Fruit fly (Drosophila melanogaster) whole organism, embryonic: Measurements from ENCODE around the gene CG43922.

ENCODE experiments used
- Blimp-1 ChIP-seq: fragments of 200-800 bp; sonication (Bioruptor generic); optimal IDR thresholded peaks from 3 replicates; lab custom pipeline; 2018; ENCODE audit warnings: missing biosample characterization, missing genetic modification characterization, mild to moderate bottlenecking, moderate library complexity, missing genetic modification reagents
- CG10979 ChIP-seq: fragments of 200-800 bp; sonication (Bioruptor generic); optimal IDR thresholded peaks from 2 replicates; lab custom pipeline; 2018; ENCODE audit warnings: missing biosample characterization, mild to moderate bottlenecking, missing genetic modification characterization, moderate library complexity
- CG11247 ChIP-seq: fragments of 200-800 bp; sonication (Bioruptor generic); IDR thresholded peaks from 2 replicates; pipeline ENCODE4 v1.3.6; 2022; ENCODE audit warnings: missing biosample characterization, missing genetic modification characterization
- CG11398 ChIP-seq: fragments of 200-800 bp; sonication (Bioruptor generic); optimal IDR thresholded peaks from 2 replicates; lab custom pipeline; 2016; ENCODE audit warnings: missing biosample characterization, missing genetic modification characterization
- CG12744 ChIP-seq: fragments of 200-800 bp; sonication (Bioruptor generic); optimal IDR thresholded peaks from 2 replicates; lab custom pipeline; 2016; ENCODE audit warnings: missing biosample characterization, missing genetic modification characterization
- CG13287 ChIP-seq: fragments of 200-800 bp; sonication (Bioruptor generic); IDR thresholded peaks from 2 replicates; pipeline ENCODE4 v1.3.6; 2022; ENCODE audit warnings: missing biosample characterization, missing genetic modification characterization; ENCODE audit not compliant: partially characterized antibody
- CG13296 ChIP-seq: fragments of 200-800 bp; sonication (Bioruptor generic); optimal IDR thresholded peaks from 3 replicates; lab custom pipeline; 2018; ENCODE audit warnings: missing biosample characterization, mild to moderate bottlenecking, missing genetic modification characterization
- CG13424 ChIP-seq: fragments of 200-800 bp; sonication (Bioruptor generic); optimal IDR thresholded peaks from 2 replicates; lab custom pipeline; 2019; ENCODE audit warnings: missing biosample characterization, mild to moderate bottlenecking, missing genetic modification characterization, moderate library complexity
- CG16815 ChIP-seq: fragments of 200-800 bp; sonication (Bioruptor generic); optimal IDR thresholded peaks from 3 replicates; lab custom pipeline; 2017; ENCODE audit warnings: missing biosample characterization, mild to moderate bottlenecking, missing genetic modification characterization
- CG17568 ChIP-seq: fragments of 200-800 bp; sonication (Bioruptor generic); optimal IDR thresholded peaks from 2 replicates; lab custom pipeline; 2018; ENCODE audit warnings: missing biosample characterization, mild to moderate bottlenecking, missing genetic modification characterization, moderate library complexity
- CG18764 ChIP-seq: fragments of 200-800 bp; sonication (Bioruptor generic); optimal IDR thresholded peaks from 3 replicates; lab custom pipeline; 2016; ENCODE audit warnings: missing biosample characterization, missing genetic modification characterization
- CG31365 ChIP-seq: fragments of 200-800 bp; sonication (Bioruptor generic); optimal IDR thresholded peaks from 2 replicates; lab custom pipeline; 2018; ENCODE audit warnings: missing biosample characterization, mild to moderate bottlenecking, missing genetic modification characterization
- CG31441 ChIP-seq: fragments of 200-800 bp; sonication (Bioruptor generic); IDR thresholded peaks from 2 replicates; pipeline ENCODE4 v1.3.6; 2022; ENCODE audit warnings: missing biosample characterization, missing genetic modification characterization
- CG32532 ChIP-seq: fragments of 200-800 bp; sonication (Bioruptor generic); IDR thresholded peaks from 2 replicates; pipeline ENCODE4 v1.3.6; 2022; ENCODE audit warnings: missing biosample characterization, missing genetic modification characterization
- CG33557 ChIP-seq: fragments of 200-800 bp; sonication (Bioruptor generic); optimal IDR thresholded peaks from 2 replicates; lab custom pipeline; 2019; ENCODE audit warnings: missing biosample characterization, mild to moderate bottlenecking, missing genetic modification characterization, moderate library complexity
- CG3847 ChIP-seq: fragments of 200-800 bp; sonication (Bioruptor generic); IDR thresholded peaks from 2 replicates; pipeline ENCODE4 v1.3.6; 2022; ENCODE audit warnings: missing biosample characterization, missing genetic modification characterization
- CG4360 ChIP-seq: fragments of 200-800 bp; sonication (Bioruptor generic); IDR thresholded peaks from 2 replicates; pipeline ENCODE4 v1.3.6; 2022; ENCODE audit warnings: missing biosample characterization, missing genetic modification characterization
- CG8089 ChIP-seq: fragments of 200-800 bp; sonication (Bioruptor generic); optimal IDR thresholded peaks from 3 replicates; lab custom pipeline; 2016; ENCODE audit warnings: missing biosample characterization, missing genetic modification characterization
- CG9932 ChIP-seq: fragments of 200-800 bp; sonication (Bioruptor generic); IDR thresholded peaks from 2 replicates; pipeline ENCODE4 v1.3.6; 2022; ENCODE audit warnings: missing biosample characterization, missing genetic modification characterization
- CTCF ChIP-seq: fragments of 200-800 bp; sonication (Bioruptor generic); optimal IDR thresholded peaks from 2 replicates; lab custom pipeline; 2017; ENCODE audit warnings: missing biosample characterization, mild to moderate bottlenecking, missing genetic modification characterization, moderate library complexity
- D19B ChIP-seq: fragments of 200-800 bp; sonication (Bioruptor generic); optimal IDR thresholded peaks from 2 replicates; lab custom pipeline; 2017; ENCODE audit warnings: missing biosample characterization, mild to moderate bottlenecking, missing genetic modification characterization
- Dad ChIP-seq: fragments of 200-800 bp; sonication (Bioruptor generic); optimal IDR thresholded peaks from 3 replicates; lab custom pipeline; 2016; ENCODE audit warnings: missing biosample characterization, missing genetic modification characterization
- Dbx ChIP-seq: fragments of 200-800 bp; sonication (Bioruptor generic); IDR thresholded peaks from 3 replicates; pipeline ENCODE4 v1.3.6; 2022; ENCODE audit warnings: missing biosample characterization, missing genetic modification characterization
- Elba2 ChIP-seq: fragments of 200-800 bp; sonication (Bioruptor generic); optimal IDR thresholded peaks from 3 replicates; lab custom pipeline; 2016; ENCODE audit warnings: missing biosample characterization, missing genetic modification characterization
- Gug ChIP-seq: fragments of 200-800 bp; sonication (Bioruptor generic); IDR thresholded peaks from 4 replicates; pipeline ENCODE4 v1.3.6; 2022; ENCODE audit warnings: missing biosample characterization, missing genetic modification characterization
- Jarid2 ChIP-seq: fragments of 200-800 bp; sonication (Bioruptor generic); optimal IDR thresholded peaks from 3 replicates; lab custom pipeline; 2017; ENCODE audit warnings: mild to moderate bottlenecking, missing biosample characterization, missing genetic modification reagents, missing genetic modification characterization
- Mad ChIP-seq: fragments of 200-800 bp; sonication (Bioruptor generic); optimal IDR thresholded peaks from 2 replicates; lab custom pipeline; 2016; ENCODE audit warnings: missing biosample characterization, missing genetic modification characterization
- Med ChIP-seq: fragments of 200-800 bp; sonication (Bioruptor generic); peaks from one replicate; lab custom pipeline; 2016; ENCODE audit warnings: missing biosample characterization, missing genetic modification characterization, mild to moderate bottlenecking, inconsistent platforms, moderate library complexity
- Nf-YC ChIP-seq: fragments of 200-800 bp; optimal IDR thresholded peaks from 3 replicates; lab custom pipeline; 2019; ENCODE audit warnings: missing biosample characterization, mild to moderate bottlenecking, missing genetic modification characterization, moderate library complexity
- Poxn ChIP-seq: fragments of 200-800 bp; sonication (Bioruptor generic); IDR thresholded peaks from 2 replicates; pipeline ENCODE4 v1.3.6; 2022; ENCODE audit warnings: missing biosample characterization, missing genetic modification characterization
- Sox100B ChIP-seq: fragments of 200-800 bp; sonication (Bioruptor generic); optimal IDR thresholded peaks from 3 replicates; lab custom pipeline; 2018; ENCODE audit warnings: missing biosample characterization, mild to moderate bottlenecking, missing genetic modification characterization
- Vsx1 ChIP-seq: fragments of 200-800 bp; sonication (Bioruptor generic); optimal IDR thresholded peaks from 2 replicates; lab custom pipeline; 2017; ENCODE audit warnings: missing biosample characterization, mild to moderate bottlenecking, missing genetic modification characterization, missing genetic modification reagents
- ap ChIP-seq: fragments of 200-800 bp; sonication (Bioruptor generic); IDR thresholded peaks from 2 replicates; pipeline ENCODE4 v1.3.6; 2022; ENCODE audit warnings: missing biosample characterization, missing genetic modification characterization
- ase ChIP-seq: fragments of 200-800 bp; sonication (Bioruptor generic); IDR thresholded peaks from 3 replicates; pipeline ENCODE4 v1.3.6; 2022; ENCODE audit warnings: missing biosample characterization, missing genetic modification characterization
- ato ChIP-seq: fragments of 200-800 bp; sonication (Bioruptor generic); IDR thresholded peaks from 2 replicates; pipeline ENCODE4 v1.3.6; 2022; ENCODE audit warnings: missing biosample characterization, missing genetic modification characterization; ENCODE audit not compliant: partially characterized antibody
- caup ChIP-seq: fragments of 200-800 bp; sonication (Bioruptor generic); optimal IDR thresholded peaks from 3 replicates; lab custom pipeline; 2017; ENCODE audit warnings: missing biosample characterization, mild to moderate bottlenecking, missing genetic modification characterization, moderate library complexity; ENCODE audit not compliant: severe bottlenecking
- croc ChIP-seq: fragments of 200-800 bp; sonication (Bioruptor generic); conservative IDR thresholded peaks from 3 replicates; pipeline ENCODE4 v1.3.6; 2022; ENCODE audit warnings: missing biosample characterization, missing genetic modification characterization
- crp ChIP-seq, 2 experiments: fragments of 200-800 bp; sonication (Bioruptor generic); optimal IDR thresholded peaks; 2 replicates in 1 of 2; 3 replicates in 1 of 2; lab custom pipeline; 2017; ENCODE audit warnings: missing biosample characterization in 2 of 2, missing genetic modification characterization in 2 of 2, mild to moderate bottlenecking in 1 of 2, moderate library complexity in 1 of 2
- ftz-f1 ChIP-seq: fragments of 200-800 bp; sonication (Bioruptor generic); optimal IDR thresholded peaks from 2 replicates; lab custom pipeline; 2016; ENCODE audit warnings: missing biosample characterization, missing genetic modification characterization
- ken ChIP-seq: fragments of 200-800 bp; sonication (Bioruptor generic); IDR thresholded peaks from 3 replicates; pipeline ENCODE4 v1.3.6; 2022; ENCODE audit warnings: missing biosample characterization, missing genetic modification characterization
- lola ChIP-seq, 3 experiments: fragments of >200 bp in 2 of 3; fragments of 200-800 bp in 1 of 3; sonication (Bioruptor generic) in 1 of 3; optimal IDR thresholded peaks; 2 replicates each; lab custom pipeline; 2017 to 2019; ENCODE audit warnings: missing biosample characterization in 3 of 3, missing genetic modification characterization in 3 of 3, mild to moderate bottlenecking in 1 of 3, moderate library complexity in 1 of 3
- nmo ChIP-seq: fragments of 200-800 bp; sonication (Bioruptor generic); optimal IDR thresholded peaks from 2 replicates; lab custom pipeline; 2018; ENCODE audit warnings: missing biosample characterization, mild to moderate bottlenecking, missing genetic modification characterization, moderate library complexity
- nom ChIP-seq: fragments of 200-800 bp; sonication (Bioruptor generic); optimal IDR thresholded peaks from 2 replicates; lab custom pipeline; 2017; ENCODE audit warnings: missing biosample characterization, missing genetic modification characterization, mild to moderate bottlenecking, moderate library complexity, missing genetic modification reagents
- pfk ChIP-seq: fragments of 200-800 bp; sonication (Bioruptor generic); optimal IDR thresholded peaks from 2 replicates; lab custom pipeline; 2018; ENCODE audit warnings: missing biosample characterization, mild to moderate bottlenecking, missing genetic modification characterization, moderate library complexity
- pho ChIP-seq: fragments of 200-800 bp; sonication (Bioruptor generic); optimal IDR thresholded peaks from 2 replicates; lab custom pipeline; 2016; ENCODE audit warnings: missing biosample characterization, missing genetic modification characterization
- phol ChIP-seq: fragments of 200-800 bp; sonication (Bioruptor generic); optimal IDR thresholded peaks from 3 replicates; lab custom pipeline; 2018; ENCODE audit warnings: missing biosample characterization, mild to moderate bottlenecking, missing genetic modification characterization, moderate library complexity
- repo ChIP-seq: fragments of 200-800 bp; sonication (Bioruptor generic); optimal IDR thresholded peaks from 2 replicates; lab custom pipeline; 2016; ENCODE audit warnings: missing biosample characterization, missing genetic modification characterization
- ro ChIP-seq: fragments of 200-800 bp; sonication (Bioruptor generic); IDR thresholded peaks from 2 replicates; pipeline ENCODE4 v1.3.6; 2022; ENCODE audit warnings: missing biosample characterization, missing genetic modification characterization
- wek ChIP-seq: fragments of 200-800 bp; sonication (Bioruptor generic); optimal IDR thresholded peaks from 3 replicates; lab custom pipeline; 2018; ENCODE audit warnings: missing biosample characterization, mild to moderate bottlenecking, missing genetic modification characterization, moderate library complexity
- zen ChIP-seq: fragments of 200-800 bp; sonication (Bioruptor generic); optimal IDR thresholded peaks from 3 replicates; lab custom pipeline; 2018; ENCODE audit warnings: missing biosample characterization, mild to moderate bottlenecking, missing genetic modification characterization, moderate library complexity

Gene CG43922

dm6 chr2L:6338367-6338975 is 29.9 kb upstream of the CG43922 start, which contains the start of the genes Pez and Cpr (continued):
- TF ChIP-seq CG11247 (GFP tag; lab: Robert Waterston, UW) (0 out of 2 replicates have a peak, but pooled peaks have one; percentile 49), Blimp-1 (GFP tag; lab: Kevin White, UChicago) (no peak), CTCF (GFP tag; lab: Kevin White, UChicago) (peak; percentile 96), Poxn (GFP tag; lab: Robert Waterston, UW) (no peak), Dbx (GFP tag; lab: Robert Waterston, UW) (peak; percentile 78), phol (tag; lab: Kevin White, UChicago) (peak; percentile 17), ro (GFP tag; lab: Robert Waterston, UW) (no peak), CG17568 (GFP tag; lab: Kevin White, UChicago) (no peak), CG8089 (GFP tag; lab: Kevin White, UChicago) (no peak), caup (GFP tag; lab: Kevin White, UChicago) (no peak), CG33557 (no peak), CG31441 (GFP tag; lab: Robert Waterston, UW) (no peak), croc (GFP tag; lab: Robert Waterston, UW) (no peak), CG18764 (GFP tag; lab: Kevin White, UChicago) (peak; percentile 25), ken (GFP tag; lab: Robert Waterston, UW) (peak; percentile 72; the same call in 2 of the 3 replicates), CG32532 (GFP tag; lab: Robert Waterston, UW) (peak; percentile 53), wek (GFP tag; lab: Kevin White, UChicago) (no peak), crp (GFP tag; optimal IDR thresholded peaks at IDR 0.05; lab: Kevin White, UChicago) (no peak), Elba2 (GFP tag; lab: Kevin White, UChicago) (no peak), CG16815 (GFP tag; lab: Kevin White, UChicago) (no peak), CG10979 (tag; lab: Kevin White, UChicago) (no peak), pho (GFP tag; lab: Kevin White, UChicago) (peak; percentile 64), CG9932 (GFP tag; lab: Robert Waterston, UW) (peak; percentile 59), D19B (GFP tag; lab: Kevin White, UChicago) (no peak), Sox100B (no peak), nom (GFP tag; lab: Kevin White, UChicago) (no peak), Dad (GFP tag; lab: Kevin White, UChicago) (peak; percentile 11), CG3847 (peak; percentile 66), CG31365 (tag; lab: Kevin White, UChicago) (no peak), zen (tag; lab: Kevin White, UChicago) (peak; percentile 44), pfk (GFP tag; lab: Kevin White, UChicago) (peak; percentile 1), CG11398 (GFP tag; lab: Kevin White, UChicago) (no peak), ap (GFP tag; lab: Robert Waterston, UW) (no peak), Mad (peak; percentile 20), CG12744 (GFP tag; lab: Kevin White, UChicago) (no peak), ftz-f1 (GFP tag; lab: Kevin White, UChicago) (no peak), CG13296 (peak; percentile 50), ase (GFP tag; lab: Robert Waterston, UW) (0 out of 3 replicates have a peak, but pooled peaks have one; percentile 10), Vsx1 (GFP tag; lab: Kevin White, UChicago) (no peak), lola (GFP tag; optimal IDR thresholded peaks at IDR 0.05; lab: Kevin White, UChicago) (no peak), Gug (GFP tag; lab: Robert Waterston, UW) (peak; percentile 11; the same call in 1 of the 4 replicates), Nf-YC (tag; lab: Kevin White, UChicago) (peak; percentile 10), CG13287 (GFP tag; lab: Robert Waterston, UW) (peak; percentile 81), ato (GFP tag; lab: Robert Waterston, UW) (peak; percentile 59), nmo (GFP tag; lab: Kevin White, UChicago) (peak; percentile 9), CG13424 (tag; lab: Kevin White, UChicago) (peak; percentile 9), Jarid2 (peak; percentile 79), Med (GFP tag; lab: Kevin White, UChicago) (peak; percentile 97), CG4360 (GFP tag; lab: Robert Waterston, UW) (no peak), repo (GFP tag; lab: Kevin White, UChicago) (peak; percentile 45)
